Worm (Caenorhabditis elegans): ENCODE results near the gene shw-3.
A peak's percentile ranks its signal among the peaks of the same experiment; 100 is the strongest.

shw-3 gene

ce11 chrV:13026631-13027299, 39.8 kb upstream of the shw-3 start:
- TF ChIP-seq aptf-2 (GFP tag; conservative IDR thresholded peaks at IDR 0.05) (no peak), cebp-2 (GFP tag; IDR thresholded peaks at IDR 0.05) (no peak), ceh-91 (GFP tag; IDR thresholded peaks at IDR 0.05) (no peak), F33H1.4 (GFP tag; IDR thresholded peaks at IDR 0.05) (no peak), mes-4 (tag; optimal IDR thresholded peaks at IDR 0.05) (no peak), hmg-1.2 (GFP tag; IDR thresholded peaks at IDR 0.05) (peak; percentile 32; the same call in 1 of the 2 replicates), F57A8.1 (GFP tag; optimal IDR thresholded peaks at IDR 0.05) (no peak), Y67H2A.10 (GFP tag; conservative IDR thresholded peaks at IDR 0.05) (no peak), zfh-2 (GFP tag; conservative IDR thresholded peaks at IDR 0.05) (no peak), K12H6.12 (tag; optimal IDR thresholded peaks at IDR 0.05) (no peak), rcor-1 (GFP tag; IDR thresholded peaks at IDR 0.05) (no peak), lir-1 (GFP tag; conservative IDR thresholded peaks at IDR 0.05) (no peak), fkh-3 (tag; optimal IDR thresholded peaks at IDR 0.05) (no peak), F55B11.4 (tag; optimal IDR thresholded peaks at IDR 0.05; ENCODE audit: borderline replicate concordance, insufficient read depth) (no peak), attf-5 (GFP tag; optimal IDR thresholded peaks at IDR 0.05) (no peak), F52B5.7 (tag; optimal IDR thresholded peaks at IDR 0.05) (no peak), hmg-20 (GFP tag; IDR thresholded peaks at IDR 0.05) (no peak), K11D2.4 (GFP tag; IDR thresholded peaks at IDR 0.05) (no peak), dox-1 (GFP tag; IDR thresholded peaks at IDR 0.05) (0 out of 2 replicates have a peak, but pooled peaks have one; percentile 17), rpc-1 (optimal IDR thresholded peaks at IDR 0.05) (peak; percentile 46), rpc-1 (tag; optimal IDR thresholded peaks at IDR 0.05) (peak; percentile 79), cebp-1 (GFP tag; IDR thresholded peaks at IDR 0.05) (no peak), cebp-1 (tag; optimal IDR thresholded peaks at IDR 0.05) (no peak), B0261.1 (tag; optimal IDR thresholded peaks at IDR 0.05) (peak; percentile 61), lsl-1 (GFP tag; optimal IDR thresholded peaks at IDR 0.05) (no peak), hrde-1 (tag; optimal IDR thresholded peaks at IDR 0.05; ENCODE audit: borderline replicate concordance) (no peak), let-607 (tag; optimal IDR thresholded peaks at IDR 0.05) (no peak), pbrm-1 (GFP tag; IDR thresholded peaks at IDR 0.05) (no peak), B0019.2 (GFP tag; conservative IDR thresholded peaks at IDR 0.05) (no peak), ztf-6 (GFP tag; IDR thresholded peaks at IDR 0.05) (no peak), C17E4.6 (GFP tag; IDR thresholded peaks at IDR 0.05) (no peak), ztf-25 (GFP tag; IDR thresholded peaks at IDR 0.05) (0 out of 2 replicates have a peak, but pooled peaks have one; percentile 21), madf-8 (GFP tag; conservative IDR thresholded peaks at IDR 0.05) (no peak), ama-1 (optimal IDR thresholded peaks at IDR 0.05) (no peak), ama-1 (GFP tag; optimal IDR thresholded peaks at IDR 0.05) (no peak), tbp1 (GFP tag; optimal IDR thresholded peaks at IDR 0.05) (peak; percentile 84), nfya-2 (GFP tag; IDR thresholded peaks at IDR 0.05) (no peak), hlh-26 (GFP tag; conservative IDR thresholded peaks at IDR 0.05) (no peak), xnd-1 (tag; optimal IDR thresholded peaks at IDR 0.05) (no peak), F10E7.11 (tag; optimal IDR thresholded peaks at IDR 0.05) (no peak), Y53F4B.3 (GFP tag; IDR thresholded peaks at IDR 0.05) (no peak), ztf-3 (GFP tag; optimal IDR thresholded peaks at IDR 0.05) (no peak), ZK185.1 (tag; optimal IDR thresholded peaks at IDR 0.05; ENCODE audit: poor library complexity, severe bottlenecking) (no peak), Y79H2A.3 (GFP tag; conservative IDR thresholded peaks at IDR 0.05) (no peak), ceh-58 (GFP tag; IDR thresholded peaks at IDR 0.05) (no peak), attf-6 (GFP tag; IDR thresholded peaks at IDR 0.05) (no peak), sptf-2 (GFP tag; optimal IDR thresholded peaks at IDR 0.05) (no peak), zim-3 (tag; optimal IDR thresholded peaks at IDR 0.05) (no peak)

All from whole organism, young adult.